Worm (Caenorhabditis elegans) whole organism, L2 larva: ENCODE measurements around the gene srm-2.

Source experiments
- C34F6.9 ChIP-seq: fragments of 150-350 bp; optimal IDR thresholded peaks from 2 replicates; lab custom pipeline; 2014; ENCODE audit warnings: missing biosample characterization, missing genetic modification characterization
- F13H6.1 ChIP-seq: sonication (generic microtip); optimal IDR thresholded peaks from 2 replicates; lab custom pipeline; 2016; ENCODE audit warnings: missing genetic modification characterization, missing compliant biosample characterization
- R02D3.7 ChIP-seq: fragments of 150-350 bp; optimal IDR thresholded peaks from 2 replicates; lab custom pipeline; 2014; ENCODE audit warnings: missing biosample characterization, missing genetic modification characterization
- Y55F3AM.14 ChIP-seq: fragments of 200-800 bp; sonication (Bioruptor generic); optimal IDR thresholded peaks from 2 replicates; lab custom pipeline; 2018; ENCODE audit warnings: mild to moderate bottlenecking, missing genetic modification characterization, missing compliant biosample characterization
- ZK546.5 ChIP-seq: sonication (generic microtip); optimal IDR thresholded peaks from 2 replicates; lab custom pipeline; 2017; ENCODE audit warnings: missing biosample characterization, missing genetic modification characterization
- alr-1 ChIP-seq: fragments of 150-350 bp; optimal IDR thresholded peaks from 2 replicates; lab custom pipeline; 2014; ENCODE audit warnings: missing biosample characterization, missing genetic modification characterization
- ama-1 ChIP-seq: fragments of 150-350 bp; optimal IDR thresholded peaks from 2 replicates; lab custom pipeline; 2018; ENCODE audit warnings: inconsistent platforms
- blmp-1 ChIP-seq: sonication (generic microtip); optimal IDR thresholded peaks from 2 replicates; lab custom pipeline; 2017; ENCODE audit warnings: missing genetic modification characterization, mild to moderate bottlenecking, missing compliant biosample characterization, antibody characterized with exemption, moderate library complexity; ENCODE audit not compliant: insufficient read depth
- ceh-16 ChIP-seq: fragments of 150-350 bp; optimal IDR thresholded peaks from 2 replicates; lab custom pipeline; 2014; ENCODE audit warnings: missing biosample characterization, missing genetic modification characterization
- crh-2 ChIP-seq: sonication (generic microtip); optimal IDR thresholded peaks from 2 replicates; lab custom pipeline; 2017; ENCODE audit warnings: missing biosample characterization, missing genetic modification characterization
- dmd-4 ChIP-seq: sonication (generic microtip); optimal IDR thresholded peaks from 2 replicates; lab custom pipeline; 2017; ENCODE audit warnings: missing biosample characterization, missing genetic modification characterization
- egl-27 ChIP-seq: sonication (generic microtip); optimal IDR thresholded peaks from 3 replicates; lab custom pipeline; 2017; ENCODE audit warnings: missing biosample characterization, missing genetic modification reagents, missing genetic modification characterization
- elt-1 ChIP-seq: fragments of 150-350 bp; optimal IDR thresholded peaks from 2 replicates; lab custom pipeline; 2014; ENCODE audit warnings: missing biosample characterization, missing genetic modification characterization
- gmeb-1 ChIP-seq: fragments of 150-350 bp; optimal IDR thresholded peaks from 2 replicates; lab custom pipeline; 2014; ENCODE audit warnings: missing biosample characterization, missing genetic modification characterization
- lin-11 ChIP-seq: fragments of 150-350 bp; sonication (generic microtip); optimal IDR thresholded peaks from 2 replicates; lab custom pipeline; 2014; ENCODE audit warnings: missing biosample characterization, missing genetic modification characterization, inconsistent platforms, mixed read lengths
- lin-13 ChIP-seq: fragments of 150-350 bp; optimal IDR thresholded peaks from 2 replicates; lab custom pipeline; 2014; ENCODE audit warnings: missing biosample characterization, missing genetic modification reagents, missing genetic modification characterization
- mab-5 ChIP-seq: fragments of 150-350 bp; optimal IDR thresholded peaks from 2 replicates; lab custom pipeline; 2014; ENCODE audit warnings: missing biosample characterization, missing genetic modification characterization
- mdl-1 ChIP-seq, 2 experiments: fragments of 150-350 bp in 1 of 2; sonication (generic microtip) in 1 of 2; optimal IDR thresholded peaks; 2 replicates each; lab custom pipeline; 2017; ENCODE audit warnings: missing biosample characterization in 2 of 2, missing genetic modification characterization in 2 of 2
- nhr-10 ChIP-seq: sonication (generic microtip); optimal IDR thresholded peaks from 2 replicates; lab custom pipeline; 2017; ENCODE audit warnings: missing biosample characterization, missing genetic modification characterization
- nhr-12 ChIP-seq: fragments of 150-350 bp; optimal IDR thresholded peaks from 2 replicates; lab custom pipeline; 2014; ENCODE audit warnings: missing biosample characterization, missing genetic modification characterization
- nhr-21 ChIP-seq: fragments of 150-350 bp; optimal IDR thresholded peaks from 2 replicates; lab custom pipeline; 2014; ENCODE audit warnings: missing biosample characterization, missing genetic modification characterization
- nhr-23 ChIP-seq: fragments of 150-350 bp; optimal IDR thresholded peaks from 2 replicates; lab custom pipeline; 2014; ENCODE audit warnings: missing biosample characterization, missing genetic modification reagents, missing genetic modification characterization
- nhr-237 ChIP-seq: fragments of 150-350 bp; optimal IDR thresholded peaks from 2 replicates; lab custom pipeline; 2014; ENCODE audit warnings: missing biosample characterization, missing genetic modification characterization
- nhr-25 ChIP-seq: fragments of 150-350 bp; sonication (generic microtip); optimal IDR thresholded peaks from 3 replicates; lab custom pipeline; 2014; ENCODE audit warnings: missing biosample characterization, missing genetic modification characterization
- nhr-77 ChIP-seq: fragments of 150-350 bp; optimal IDR thresholded peaks from 2 replicates; lab custom pipeline; 2014; ENCODE audit warnings: missing biosample characterization, missing genetic modification characterization
- peb-1 ChIP-seq: fragments of 150-350 bp; optimal IDR thresholded peaks from 2 replicates; lab custom pipeline; 2014; ENCODE audit warnings: missing biosample characterization, missing genetic modification characterization
- skn-1 ChIP-seq: sonication (generic microtip); optimal IDR thresholded peaks from 2 replicates; lab custom pipeline; 2017; ENCODE audit warnings: missing biosample characterization, missing genetic modification characterization
- sma-9 ChIP-seq, 2 experiments: fragments of 150-350 bp in 1 of 2; sonication (generic microtip) in 1 of 2; optimal IDR thresholded peaks; 2 replicates each; lab custom pipeline; 2014 to 2016; ENCODE audit warnings: missing genetic modification characterization in 2 of 2, mild to moderate bottlenecking in 1 of 2, missing biosample characterization in 1 of 2, missing compliant biosample characterization in 1 of 2, missing genetic modification reagents in 1 of 2, moderate library complexity in 1 of 2
- snpc-4 ChIP-seq: fragments of 150-350 bp; optimal IDR thresholded peaks from 2 replicates; lab custom pipeline; 2014; ENCODE audit warnings: missing biosample characterization, missing genetic modification characterization
- unc-39 ChIP-seq: fragments of 150-350 bp; optimal IDR thresholded peaks from 2 replicates; lab custom pipeline; 2014; ENCODE audit warnings: missing biosample characterization, missing genetic modification characterization
- unc-55 ChIP-seq: fragments of 150-350 bp; sonication (generic microtip); optimal IDR thresholded peaks from 3 replicates; lab custom pipeline; 2014; ENCODE audit warnings: missing biosample characterization, missing genetic modification reagents, missing genetic modification characterization
- unc-62 ChIP-seq: fragments of 150-350 bp; optimal IDR thresholded peaks from 2 replicates; lab custom pipeline; 2014; ENCODE audit warnings: missing biosample characterization, missing genetic modification reagents, missing genetic modification characterization
- zag-1 ChIP-seq: fragments of 150-350 bp; optimal IDR thresholded peaks from 2 replicates; lab custom pipeline; 2014; ENCODE audit warnings: missing biosample characterization, missing genetic modification characterization
- ztf-1 ChIP-seq: fragments of 200-800 bp; sonication (Bioruptor generic); conservative IDR thresholded peaks from 2 replicates; pipeline ENCODE4 v1.3.6; 2022; ENCODE audit warnings: missing genetic modification characterization, missing compliant biosample characterization
- ztf-11 ChIP-seq: sonication (generic microtip); optimal IDR thresholded peaks from 2 replicates; lab custom pipeline; 2017; ENCODE audit warnings: missing biosample characterization, missing genetic modification characterization
- ztf-4 ChIP-seq: fragments of 150-350 bp; optimal IDR thresholded peaks from 2 replicates; lab custom pipeline; 2014; ENCODE audit warnings: missing biosample characterization, missing genetic modification characterization

srm-2 gene

ce11 chrIV:5037489-5037888, 29.0 kb downstream of the srm-2 start, which contains the start of gene C09B9.1:
TSS of gene C09B9.1 (plus strand) at chrIV:5037789.
- no peak for TF ChIP-seq crh-2 (tag; lab: Kevin White, UChicago)
- TF ChIP-seq egl-27: no peak
- no peak for TF ChIP-seq nhr-25 (tag; lab: Kevin White, UChicago)
- no peak for TF ChIP-seq nhr-21 (tag; lab: Kevin White, UChicago)
- TF ChIP-seq zag-1 (tag; lab: Kevin White, UChicago): no peak
- TF ChIP-seq snpc-4: no peak
- no peak for TF ChIP-seq F13H6.1 (tag; lab: Kevin White, UChicago)
- no peak for TF ChIP-seq ztf-11 (tag; lab: Kevin White, UChicago)
- TF ChIP-seq mab-5: no peak

- no peak for TF ChIP-seq nhr-10 (tag; lab: Kevin White, UChicago)
- no peak for TF ChIP-seq elt-1 (tag; lab: Kevin White, UChicago)
- TF ChIP-seq peb-1: no peak
- no peak for TF ChIP-seq ZK546.5 (tag; lab: Kevin White, UChicago)
- TF ChIP-seq ztf-1 (GFP tag; lab: Robert Waterston, UW): no peak
- peak; percentile 36 for TF ChIP-seq unc-55
- no peak for TF ChIP-seq nhr-12
- no peak for TF ChIP-seq nhr-77 (tag; lab: Kevin White, UChicago)
- TF ChIP-seq dmd-4 (tag; lab: Kevin White, UChicago): no peak
- no peak for TF ChIP-seq R02D3.7 (tag; lab: Kevin White, UChicago)
- no peak for TF ChIP-seq snpc-4
- no peak for TF ChIP-seq unc-62
- no peak for TF ChIP-seq ztf-4 (tag; lab: Kevin White, UChicago)
- no peak for TF ChIP-seq nhr-21 (tag; lab: Kevin White, UChicago)
- no peak for TF ChIP-seq ama-1
- no peak for TF ChIP-seq zag-1 (tag; lab: Kevin White, UChicago)
- TF ChIP-seq C34F6.9 (tag; lab: Kevin White, UChicago): no peak
- TF ChIP-seq alr-1 (tag; lab: Kevin White, UChicago): no peak
- TF ChIP-seq nhr-25 (tag; lab: Kevin White, UChicago): no peak
- TF ChIP-seq mdl-1 (tag; optimal IDR thresholded peaks at IDR 0.05; lab: Kevin White, UChicago): no peak
- no peak for TF ChIP-seq nhr-23 (tag; lab: Kevin White, UChicago)
- TF ChIP-seq egl-27: peak; percentile 17
- peak; percentile 2 for TF ChIP-seq gmeb-1
- TF ChIP-seq nhr-237 (tag; lab: Kevin White, UChicago): no peak
- no peak for TF ChIP-seq sma-9 (GFP tag; optimal IDR thresholded peaks at IDR 0.05; lab: Kevin White, UChicago)
- TF ChIP-seq sma-9 (tag; optimal IDR thresholded peaks at IDR 0.05; lab: Kevin White, UChicago): no peak
- TF ChIP-seq ceh-16: no peak
Measured at ce11 chrIV:5038744-5039143, 30.3 kb downstream of the srm-2 start.

- TF ChIP-seq mdl-1 (tag; optimal IDR thresholded peaks at IDR 0.05; lab: Kevin White, UChicago): no peak
- no peak for TF ChIP-seq nhr-237 (tag; lab: Kevin White, UChicago)
- no peak for TF ChIP-seq lin-13
- no peak for TF ChIP-seq skn-1 (tag; lab: Kevin White, UChicago)
- no peak for TF ChIP-seq nhr-25 (tag; lab: Kevin White, UChicago)
- no peak for TF ChIP-seq R02D3.7 (tag; lab: Kevin White, UChicago)
Measured at ce11 chrIV:5045389-5045788, 36.9 kb downstream of the srm-2 start, which contains the start of gene hot-9. TSS of gene hot-9 (minus strand) at chrIV:5045489.

ce11 chrIV:5054297-5054696, 45.8 kb downstream of the srm-2 start:
- TF ChIP-seq nhr-10 (tag; lab: Kevin White, UChicago) (no peak), mab-5 (peak; percentile 83), unc-55 (peak; percentile 78)

ce11 chrIV:5055964-5056588, 47.6 kb downstream of the srm-2 start, which contains the start of gene msp-55:
TSS of gene msp-55 (minus strand) at chrIV:5056014.
- TF ChIP-seq nhr-23 (tag; lab: Kevin White, UChicago) (no peak), nhr-77 (tag; lab: Kevin White, UChicago) (no peak), blmp-1 (no peak), ZK546.5 (tag; lab: Kevin White, UChicago) (no peak), ztf-11 (tag; lab: Kevin White, UChicago) (no peak), gmeb-1 (no peak), unc-62 (no peak), unc-39 (tag; lab: Kevin White, UChicago) (no peak), snpc-4 (no peak), lin-13 (no peak), R02D3.7 (tag; lab: Kevin White, UChicago) (no peak), Y55F3AM.14 (no peak), lin-11 (no peak)
